Fruit fly (Drosophila melanogaster) whole organism, embryonic: Measurements from ENCODE around the gene sky.

Source experiments
- CG10274 ChIP-seq: fragments of 200-800 bp; sonication (Bioruptor generic); optimal IDR thresholded peaks from 3 replicates; lab custom pipeline; 2017; ENCODE audit warnings: missing biosample characterization, mild to moderate bottlenecking, missing genetic modification characterization
- CG12769 ChIP-seq: fragments of 200-800 bp; sonication (Bioruptor generic); optimal IDR thresholded peaks from 2 replicates; lab custom pipeline; 2019; ENCODE audit warnings: missing biosample characterization, mild to moderate bottlenecking, missing genetic modification characterization, moderate library complexity
- CG13424 ChIP-seq: fragments of 200-800 bp; sonication (Bioruptor generic); optimal IDR thresholded peaks from 2 replicates; lab custom pipeline; 2019; ENCODE audit warnings: missing biosample characterization, mild to moderate bottlenecking, missing genetic modification characterization, moderate library complexity
- CG13894 ChIP-seq: fragments of 200-800 bp; sonication (Bioruptor generic); optimal IDR thresholded peaks from 3 replicates; lab custom pipeline; 2018; ENCODE audit warnings: missing biosample characterization, mild to moderate bottlenecking, missing genetic modification characterization, moderate library complexity
- CG14050 ChIP-seq: fragments of 200-800 bp; sonication (Bioruptor generic); IDR thresholded peaks from 3 replicates; pipeline ENCODE4 v1.3.6; 2022; ENCODE audit warnings: missing biosample characterization, missing genetic modification characterization
- CG17568 ChIP-seq: fragments of 200-800 bp; sonication (Bioruptor generic); optimal IDR thresholded peaks from 2 replicates; lab custom pipeline; 2018; ENCODE audit warnings: missing biosample characterization, mild to moderate bottlenecking, missing genetic modification characterization, moderate library complexity
- CG1832 ChIP-seq: fragments of 200-800 bp; sonication (Bioruptor generic); optimal IDR thresholded peaks from 2 replicates; lab custom pipeline; 2017; ENCODE audit warnings: missing biosample characterization, mild to moderate bottlenecking, missing genetic modification characterization, inconsistent platforms
- CG32532 ChIP-seq: fragments of 200-800 bp; sonication (Bioruptor generic); IDR thresholded peaks from 2 replicates; pipeline ENCODE4 v1.3.6; 2022; ENCODE audit warnings: missing biosample characterization, missing genetic modification characterization
- CG34376 ChIP-seq: fragments of 200-800 bp; sonication (Bioruptor generic); optimal IDR thresholded peaks from 2 replicates; lab custom pipeline; 2018; ENCODE audit warnings: missing biosample characterization, mild to moderate bottlenecking, missing genetic modification characterization
- CG7839 ChIP-seq: fragments of 200-800 bp; sonication (Bioruptor generic); optimal IDR thresholded peaks from 3 replicates; lab custom pipeline; 2018; ENCODE audit warnings: missing biosample characterization, mild to moderate bottlenecking, missing genetic modification characterization, moderate library complexity
- CG8290 ChIP-seq, 3 experiments: fragments of 200-800 bp; sonication (Bioruptor generic); optimal IDR thresholded peaks; 2 replicates each; lab custom pipeline; 2016 to 2019; ENCODE audit warnings: missing biosample characterization in 3 of 3, missing genetic modification characterization in 3 of 3, mild to moderate bottlenecking in 2 of 3, moderate library complexity in 1 of 3
- CrebB ChIP-seq: fragments of 200-800 bp; sonication (Bioruptor generic); optimal IDR thresholded peaks from 3 replicates; lab custom pipeline; 2018; ENCODE audit warnings: missing biosample characterization, mild to moderate bottlenecking, missing genetic modification characterization
- Deaf1 ChIP-seq: fragments of 200-800 bp; optimal IDR thresholded peaks from 3 replicates; lab custom pipeline; 2019; ENCODE audit warnings: missing biosample characterization, mild to moderate bottlenecking, missing genetic modification characterization, moderate library complexity
- GATAe ChIP-seq: fragments of 200-800 bp; sonication (Bioruptor generic); conservative IDR thresholded peaks from 2 replicates; pipeline ENCODE4 v1.3.6; 2022; ENCODE audit warnings: missing biosample characterization, missing genetic modification characterization
- HLHmδ ChIP-seq: fragments of 200-800 bp; sonication (Bioruptor generic); optimal IDR thresholded peaks from 2 replicates; lab custom pipeline; 2018; ENCODE audit warnings: missing biosample characterization, mild to moderate bottlenecking, missing genetic modification characterization, moderate library complexity
- Jarid2 ChIP-seq: fragments of 200-800 bp; sonication (Bioruptor generic); optimal IDR thresholded peaks from 3 replicates; lab custom pipeline; 2017; ENCODE audit warnings: mild to moderate bottlenecking, missing biosample characterization, missing genetic modification reagents, missing genetic modification characterization
- MBD-R2 ChIP-seq: fragments of 200-800 bp; sonication (Bioruptor generic); IDR thresholded peaks from 2 replicates; pipeline ENCODE4 v1.3.6; 2022; ENCODE audit warnings: missing biosample characterization, missing genetic modification characterization
- Med ChIP-seq: fragments of 200-800 bp; sonication (Bioruptor generic); peaks from one replicate; lab custom pipeline; 2016; ENCODE audit warnings: missing biosample characterization, missing genetic modification characterization, mild to moderate bottlenecking, inconsistent platforms, moderate library complexity
- Mes4 ChIP-seq: fragments of 200-800 bp; sonication (Bioruptor generic); optimal IDR thresholded peaks from 2 replicates; lab custom pipeline; 2016; ENCODE audit warnings: missing biosample characterization, missing genetic modification characterization
- NK7.1 ChIP-seq: fragments of 200-800 bp; sonication (Bioruptor generic); optimal IDR thresholded peaks from 3 replicates; lab custom pipeline; 2016; ENCODE audit warnings: missing biosample characterization, missing genetic modification characterization
- Neu2 ChIP-seq: fragments of 200-800 bp; sonication (Bioruptor generic); optimal IDR thresholded peaks from 3 replicates; lab custom pipeline; 2016; ENCODE audit warnings: missing biosample characterization, missing genetic modification characterization, borderline replicate concordance
- PHDP ChIP-seq: fragments of 200-800 bp; sonication (Bioruptor generic); optimal IDR thresholded peaks from 3 replicates; lab custom pipeline; 2018; ENCODE audit warnings: missing biosample characterization, mild to moderate bottlenecking, missing genetic modification characterization, moderate library complexity
- Sry-β ChIP-seq: fragments of 200-800 bp; sonication (Bioruptor generic); optimal IDR thresholded peaks from 2 replicates; lab custom pipeline; 2018; ENCODE audit warnings: missing biosample characterization, mild to moderate bottlenecking, missing genetic modification characterization, moderate library complexity
- Ssrp ChIP-seq: fragments of 200-800 bp; sonication (Bioruptor generic); optimal IDR thresholded peaks from 2 replicates; lab custom pipeline; 2018; ENCODE audit warnings: missing biosample characterization, mild to moderate bottlenecking, missing genetic modification characterization, moderate library complexity
- Trl ChIP-seq, 3 experiments: fragments of >200 bp in 2 of 3; fragments of 200-800 bp in 1 of 3; sonication (Bioruptor generic) in 1 of 3; optimal IDR thresholded peaks; 2 replicates in 1 of 3; 3 replicates in 2 of 3; lab custom pipeline; 2016 to 2017; ENCODE audit warnings: missing biosample characterization in 1 of 3, missing genetic modification characterization in 1 of 3
- Usf ChIP-seq: fragments of 200-800 bp; sonication (Bioruptor generic); optimal IDR thresholded peaks from 2 replicates; lab custom pipeline; 2017; ENCODE audit warnings: missing genotype, missing biosample characterization, missing genetic modification characterization
- aop ChIP-seq: fragments of 200-800 bp; sonication (Bioruptor generic); IDR thresholded peaks from 2 replicates; pipeline ENCODE4 v1.3.6; 2022; ENCODE audit warnings: missing biosample characterization, missing genetic modification characterization
- ap ChIP-seq: fragments of 200-800 bp; sonication (Bioruptor generic); IDR thresholded peaks from 2 replicates; pipeline ENCODE4 v1.3.6; 2022; ENCODE audit warnings: missing biosample characterization, missing genetic modification characterization
- ara ChIP-seq: fragments of 200-800 bp; sonication (Bioruptor generic); IDR thresholded peaks from 2 replicates; pipeline ENCODE4 v1.3.6; 2022; ENCODE audit warnings: missing biosample characterization, missing genetic modification characterization
- bsh ChIP-seq, 2 experiments: fragments of 200-800 bp; sonication (Bioruptor generic); optimal IDR thresholded peaks; 2 replicates each; lab custom pipeline; 2017 to 2018; ENCODE audit warnings: mild to moderate bottlenecking in 2 of 2, missing biosample characterization in 2 of 2, missing genetic modification characterization in 2 of 2, moderate library complexity in 1 of 2
- cas ChIP-seq: fragments of 200-800 bp; sonication (Bioruptor generic); IDR thresholded peaks from 2 replicates; pipeline ENCODE4 v1.3.6; 2022; ENCODE audit warnings: missing biosample characterization, missing genetic modification characterization
- cg ChIP-seq: fragments of 200-800 bp; sonication (Bioruptor generic); optimal IDR thresholded peaks from 3 replicates; lab custom pipeline; 2019; ENCODE audit warnings: missing biosample characterization, mild to moderate bottlenecking, missing genetic modification characterization, moderate library complexity
- chinmo ChIP-seq: fragments of 200-800 bp; sonication (Bioruptor generic); IDR thresholded peaks from 4 replicates; pipeline ENCODE4 v1.3.6; 2022; ENCODE audit warnings: missing biosample characterization, missing genetic modification characterization; ENCODE audit not compliant: partially characterized antibody
- dmrt99B ChIP-seq: fragments of 200-800 bp; sonication (Bioruptor generic); optimal IDR thresholded peaks from 2 replicates; lab custom pipeline; 2018; ENCODE audit warnings: missing biosample characterization, mild to moderate bottlenecking, missing genetic modification characterization, moderate library complexity
- fd64A ChIP-seq: fragments of 200-800 bp; sonication (Bioruptor generic); optimal IDR thresholded peaks from 3 replicates; lab custom pipeline; 2018; ENCODE audit warnings: missing biosample characterization, mild to moderate bottlenecking, missing genetic modification characterization
- grn ChIP-seq: fragments of 200-800 bp; sonication (Bioruptor generic); optimal IDR thresholded peaks from 3 replicates; lab custom pipeline; 2017; ENCODE audit warnings: missing biosample characterization, missing genetic modification characterization
- gsb-n ChIP-seq: fragments of 200-800 bp; sonication (Bioruptor generic); optimal IDR thresholded peaks from 3 replicates; lab custom pipeline; 2018; ENCODE audit warnings: missing biosample characterization, mild to moderate bottlenecking, missing genetic modification characterization
- hbn ChIP-seq: fragments of 200-800 bp; sonication (Bioruptor generic); IDR thresholded peaks from 2 replicates; pipeline ENCODE4 v1.3.6; 2022; ENCODE audit warnings: missing biosample characterization, missing genetic modification characterization; ENCODE audit not compliant: partially characterized antibody
- kni ChIP-seq: fragments of 200-800 bp; sonication (Bioruptor generic); optimal IDR thresholded peaks from 3 replicates; lab custom pipeline; 2017; ENCODE audit warnings: mild to moderate bottlenecking, missing biosample characterization, missing genetic modification reagents, missing genetic modification characterization
- lola ChIP-seq, 3 experiments: fragments of >200 bp in 2 of 3; fragments of 200-800 bp in 1 of 3; sonication (Bioruptor generic) in 1 of 3; optimal IDR thresholded peaks; 2 replicates each; lab custom pipeline; 2017 to 2019; ENCODE audit warnings: missing biosample characterization in 3 of 3, missing genetic modification characterization in 3 of 3, mild to moderate bottlenecking in 1 of 3, moderate library complexity in 1 of 3
- mirr ChIP-seq: fragments of 200-800 bp; sonication (Bioruptor generic); optimal IDR thresholded peaks from 3 replicates; lab custom pipeline; 2018; ENCODE audit warnings: missing biosample characterization, mild to moderate bottlenecking, missing genetic modification characterization
- nom ChIP-seq: fragments of 200-800 bp; sonication (Bioruptor generic); optimal IDR thresholded peaks from 2 replicates; lab custom pipeline; 2017; ENCODE audit warnings: missing biosample characterization, missing genetic modification characterization, mild to moderate bottlenecking, moderate library complexity, missing genetic modification reagents
- oc ChIP-seq: fragments of 200-800 bp; sonication (Bioruptor generic); optimal IDR thresholded peaks from 2 replicates; lab custom pipeline; 2018; ENCODE audit warnings: missing biosample characterization, mild to moderate bottlenecking, missing genetic modification characterization, moderate library complexity
- pho ChIP-seq: fragments of 200-800 bp; sonication (Bioruptor generic); optimal IDR thresholded peaks from 2 replicates; lab custom pipeline; 2016; ENCODE audit warnings: missing biosample characterization, missing genetic modification characterization
- rib ChIP-seq: fragments of 200-800 bp; sonication (Bioruptor generic); IDR thresholded peaks from 2 replicates; pipeline ENCODE4 v1.3.6; 2022; ENCODE audit warnings: missing biosample characterization, missing genetic modification characterization
- sima ChIP-seq: fragments of 200-800 bp; sonication (Bioruptor generic); optimal IDR thresholded peaks from 2 replicates; lab custom pipeline; 2016; ENCODE audit warnings: missing biosample characterization, missing genetic modification characterization
- toy ChIP-seq: fragments of 200-800 bp; sonication (Bioruptor generic); IDR thresholded peaks from 2 replicates; pipeline ENCODE4 v1.3.6; 2022; ENCODE audit warnings: missing biosample characterization, missing genetic modification characterization
- vvl ChIP-seq: fragments of 200-800 bp; sonication (Bioruptor generic); IDR thresholded peaks from 2 replicates; pipeline ENCODE4 v1.3.6; 2022; ENCODE audit warnings: missing biosample characterization, missing genetic modification characterization
- wdn ChIP-seq: fragments of 200-800 bp; sonication (Bioruptor generic); IDR thresholded peaks from 2 replicates; pipeline ENCODE4 v1.3.6; 2022; ENCODE audit warnings: missing biosample characterization, missing genetic modification characterization

Gene sky

DNA sequence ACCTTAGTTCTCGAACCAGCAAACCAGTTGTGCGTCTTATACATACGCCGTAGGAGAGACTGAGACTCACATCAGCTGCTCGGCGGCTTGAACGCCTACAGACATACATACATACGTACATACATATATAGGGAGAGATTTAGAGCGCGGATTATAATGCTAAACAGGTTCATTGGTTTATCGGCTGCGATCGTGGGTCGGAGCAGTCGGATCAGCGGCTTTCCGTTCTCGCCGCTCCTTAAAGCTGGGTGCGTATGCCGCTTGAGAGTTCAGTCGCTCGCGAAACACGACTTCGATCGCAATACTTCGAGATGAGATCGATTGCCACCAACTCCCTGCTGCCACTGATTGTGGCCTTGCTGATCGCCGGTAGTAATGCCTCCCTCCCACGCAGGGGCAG, 93.5 kb downstream of the sky start:
- no peak for TF ChIP-seq CG13894
- peak; percentile 51 for TF ChIP-seq Med
- TF ChIP-seq hbn: no peak
- TF ChIP-seq Sry-β: no peak
- TF ChIP-seq grn (GFP tag; lab: Kevin White, UChicago): peak; percentile 60
- TF ChIP-seq bsh (GFP tag; optimal IDR thresholded peaks at IDR 0.05; lab: Kevin White, UChicago): peak in 1 of 2 experiments; percentile 4
- no peak for TF ChIP-seq Usf
- no peak for TF ChIP-seq ap (GFP tag; lab: Robert Waterston, UW)
- TF ChIP-seq rib (GFP tag; lab: Robert Waterston, UW): 0 out of 2 replicates have a peak, but pooled peaks have one; percentile 19
- no peak for TF ChIP-seq toy (GFP tag; lab: Robert Waterston, UW)
- TF ChIP-seq aop (GFP tag; lab: Robert Waterston, UW): no peak
- 0 out of 2 replicates have a peak, but pooled peaks have one; percentile 23 for TF ChIP-seq CG32532 (GFP tag; lab: Robert Waterston, UW)
- no peak for TF ChIP-seq Neu2
- peak; percentile 11 for TF ChIP-seq Jarid2 (GFP tag; lab: Kevin White, UChicago)
- TF ChIP-seq GATAe (GFP tag; lab: Robert Waterston, UW): no peak
- peak; percentile 26; the same call in 1 of the 2 replicates for TF ChIP-seq vvl (GFP tag; lab: Robert Waterston, UW)
- TF ChIP-seq chinmo (GFP tag; lab: Robert Waterston, UW): 0 out of 4 replicates have a peak, but pooled peaks have one; percentile 49
- TF ChIP-seq wdn (GFP tag; lab: Robert Waterston, UW): no peak
- TF ChIP-seq CrebB (tag; lab: Kevin White, UChicago): no peak
- TF ChIP-seq CG7839: no peak
- no peak for TF ChIP-seq pho
- TF ChIP-seq CG12769 (tag; lab: Kevin White, UChicago): peak; percentile 60
- peak; percentile 75 for TF ChIP-seq kni (GFP tag; lab: Kevin White, UChicago)
- no peak for TF ChIP-seq Mes4
- no peak for TF ChIP-seq sima (GFP tag; lab: Kevin White, UChicago)
- TF ChIP-seq NK7.1 (GFP tag; lab: Kevin White, UChicago): no peak
- TF ChIP-seq Trl (optimal IDR thresholded peaks at IDR 0.05; lab: Kevin White, UChicago): peak in 1 of 2 experiments; percentile 7
- TF ChIP-seq Trl (GFP tag; optimal IDR thresholded peaks at IDR 0.05; lab: Kevin White, UChicago): no peak
- no peak for TF ChIP-seq CG8290 (GFP tag; optimal IDR thresholded peaks at IDR 0.05; lab: Kevin White, UChicago)
- peak in 1 of 2 experiments; percentile 15 for TF ChIP-seq CG8290 (tag; optimal IDR thresholded peaks at IDR 0.05; lab: Kevin White, UChicago)
- peak; percentile 64 for TF ChIP-seq Deaf1 (tag; lab: Kevin White, UChicago)
- peak; percentile 28 for TF ChIP-seq HLHmδ
- peak; percentile 71 for TF ChIP-seq oc (tag; lab: Kevin White, UChicago)
- no peak for TF ChIP-seq ara
- TF ChIP-seq fd64A (GFP tag; lab: Kevin White, UChicago): no peak
- TF ChIP-seq MBD-R2 (GFP tag; lab: Robert Waterston, UW): no peak
- peak; percentile 41 for TF ChIP-seq nom (GFP tag; lab: Kevin White, UChicago)
- no peak for TF ChIP-seq CG17568
- no peak for TF ChIP-seq PHDP (tag; lab: Kevin White, UChicago)

DNA sequence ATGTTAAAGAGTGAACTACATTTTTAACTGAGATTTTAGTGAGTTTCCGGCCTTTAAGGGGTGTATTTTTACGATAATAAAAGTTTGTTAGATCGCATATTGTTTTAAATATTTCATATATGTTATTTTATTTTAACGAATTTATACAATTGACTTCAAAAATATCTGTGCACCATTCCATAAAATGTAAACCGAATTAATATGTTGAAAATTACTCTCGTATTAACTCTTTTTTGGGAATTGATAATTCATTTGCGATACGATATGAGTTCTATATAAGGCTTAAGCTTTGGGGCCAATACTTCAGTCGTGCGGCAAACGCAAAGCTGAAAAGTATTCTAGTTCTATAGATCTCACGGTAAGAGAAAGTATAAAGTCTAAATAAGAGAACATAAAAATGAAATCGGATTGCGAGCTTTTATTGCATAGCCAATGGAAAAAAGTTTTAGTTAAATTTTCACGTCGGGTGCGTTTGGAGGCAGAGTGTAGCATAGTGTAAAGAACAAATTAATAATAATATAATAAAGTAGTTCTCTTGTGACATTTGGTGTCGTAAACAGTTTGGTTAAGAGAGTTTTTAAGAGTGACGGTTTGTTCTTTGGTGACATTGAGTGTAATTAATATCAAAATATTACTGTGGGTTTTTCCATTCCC, 94.5 kb downstream of the sky start:
- no peak for TF ChIP-seq CG10274
- TF ChIP-seq cg (GFP tag; lab: Kevin White, UChicago): no peak
- 0 out of 2 replicates have a peak, but pooled peaks have one; percentile 24 for TF ChIP-seq rib (GFP tag; lab: Robert Waterston, UW)
- TF ChIP-seq Ssrp (tag; lab: Kevin White, UChicago): no peak
- no peak for TF ChIP-seq CG14050
- TF ChIP-seq gsb-n (tag; lab: Kevin White, UChicago): no peak
- TF ChIP-seq CG13424 (tag; lab: Kevin White, UChicago): no peak
- TF ChIP-seq dmrt99B (tag; lab: Kevin White, UChicago): no peak
- no peak for TF ChIP-seq cas (GFP tag; lab: Robert Waterston, UW)
- no peak for TF ChIP-seq bsh (GFP tag; optimal IDR thresholded peaks at IDR 0.05; lab: Kevin White, UChicago)
- TF ChIP-seq mirr: no peak
- no peak for TF ChIP-seq CG34376
- no peak for TF ChIP-seq lola (GFP tag; optimal IDR thresholded peaks at IDR 0.05; lab: Kevin White, UChicago)
- TF ChIP-seq CG1832 (GFP tag; lab: Kevin White, UChicago): no peak
